Worm (Caenorhabditis elegans) whole organism, late embryonic: ENCODE measurements around the gene clec-58.

Experiments used
- K09A11.1 ChIP-seq: sonication (generic microtip); optimal IDR thresholded peaks from 2 replicates; lab custom pipeline; 2017; ENCODE audit warnings: antibody characterized with exemption, mild to moderate bottlenecking, missing genetic modification characterization, missing compliant biosample characterization; ENCODE audit not compliant: insufficient read depth
- ceh-9 ChIP-seq: sonication (generic microtip); optimal IDR thresholded peaks from 2 replicates; lab custom pipeline; 2016; ENCODE audit warnings: mild to moderate bottlenecking, missing genetic modification characterization, inconsistent platforms, missing compliant biosample characterization
- dve-1 ChIP-seq: sonication (generic microtip); optimal IDR thresholded peaks from 2 replicates; lab custom pipeline; 2017; ENCODE audit warnings: antibody characterized with exemption, mild to moderate bottlenecking, missing genetic modification characterization, missing compliant biosample characterization
- lim-6 ChIP-seq: sonication (generic microtip); optimal IDR thresholded peaks from 2 replicates; lab custom pipeline; 2016; ENCODE audit warnings: missing genetic modification characterization, missing compliant biosample characterization
- pha-2 ChIP-seq: sonication (generic microtip); optimal IDR thresholded peaks from 2 replicates; lab custom pipeline; 2017; ENCODE audit warnings: mild to moderate bottlenecking, missing genetic modification characterization, missing compliant biosample characterization
- pqm-1 ChIP-seq: sonication (generic microtip); optimal IDR thresholded peaks from 2 replicates; lab custom pipeline; 2016; ENCODE audit warnings: missing genetic modification characterization, missing compliant biosample characterization
- pros-1 ChIP-seq: fragments of 150-350 bp; optimal IDR thresholded peaks from 2 replicates; lab custom pipeline; 2014; ENCODE audit warnings: missing biosample characterization, missing genetic modification reagents, missing genetic modification characterization
- sdc-2 ChIP-seq: sonication (generic microtip); optimal IDR thresholded peaks from 2 replicates; lab custom pipeline; 2016; ENCODE audit warnings: missing genotype, missing genetic modification characterization, missing compliant biosample characterization

DNA sequence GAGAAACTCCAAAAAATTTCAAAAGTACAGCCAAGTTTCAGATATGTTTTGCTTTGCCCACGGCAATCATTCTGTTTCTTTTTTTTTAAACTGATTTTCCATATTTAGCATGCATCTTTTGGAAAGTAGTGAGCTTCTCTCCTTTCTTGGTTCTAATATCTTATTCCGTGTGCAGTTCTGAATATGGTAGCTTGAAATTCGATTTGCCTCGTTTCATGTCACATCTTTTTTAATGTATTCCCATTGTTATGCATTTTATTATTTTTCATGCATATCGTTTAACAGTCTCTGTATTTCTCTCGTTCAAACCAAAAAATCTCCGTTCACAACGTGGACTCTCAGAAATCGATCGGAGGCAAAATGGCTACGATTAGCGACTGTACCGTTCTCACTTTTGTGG lies 18.5 kb upstream of the clec-58 start, which contains the start of gene ZK666.14:
- TF ChIP-seq pha-2 (tag; lab: Kevin White, UChicago): no peak
- TF ChIP-seq pros-1: no peak
- no peak for TF ChIP-seq sdc-2
- no peak for TF ChIP-seq K09A11.1 (tag; lab: Kevin White, UChicago)
- no peak for TF ChIP-seq pqm-1 (tag; lab: Kevin White, UChicago)
- no peak for TF ChIP-seq ceh-9 (tag; lab: Kevin White, UChicago)
- no peak for TF ChIP-seq lim-6
- TF ChIP-seq dve-1 (tag; lab: Kevin White, UChicago): no peak
